Worm (Caenorhabditis elegans): ENCODE data around the gene Y16B4A.2.

- TF ChIP-seq unc-62 (GFP tag; optimal IDR thresholded peaks at IDR 0.05) (no peak), nhr-76 (tag; optimal IDR thresholded peaks at IDR 0.05) (no peak), zip-8 (tag; optimal IDR thresholded peaks at IDR 0.05) (no peak), pha-4 (tag; optimal IDR thresholded peaks at IDR 0.05) (no peak), lin-13 (tag; optimal IDR thresholded peaks at IDR 0.05) (no peak), sem-2 (GFP tag; optimal IDR thresholded peaks at IDR 0.05) (no peak), mab-5 (tag; optimal IDR thresholded peaks at IDR 0.05) (no peak), nhr-28 (tag; optimal IDR thresholded peaks at IDR 0.05) (no peak), nhr-2 (tag; optimal IDR thresholded peaks at IDR 0.05) (no peak), mep-1 (tag; optimal IDR thresholded peaks at IDR 0.05) (no peak)
These were observed 10.6 kb downstream of the Y16B4A.2 start, which contains the start of gene C05G5.5 for ce11 chrX:14761021-14761420.
